Fruit fly (Drosophila melanogaster): ENCODE data around the gene CG2962.

The CG2962 gene

DNA sequence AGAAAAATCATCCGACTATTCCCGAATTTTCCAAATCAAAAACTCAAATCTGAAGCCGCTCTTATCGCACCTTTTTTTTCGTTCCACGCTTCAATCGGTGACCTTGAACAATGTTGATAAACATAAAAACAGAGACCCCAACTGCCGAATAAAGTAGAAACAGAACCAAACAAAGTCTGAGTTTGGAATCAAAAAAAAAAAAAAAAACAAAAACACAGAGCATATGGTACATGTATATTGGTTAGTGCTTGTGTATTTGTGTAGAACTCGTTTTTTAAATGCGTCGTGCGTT is 47.5 kb upstream of the CG2962 start:
- TF ChIP-seq dsf (GFP tag; optimal IDR thresholded peaks at IDR 0.05; ENCODE audit: borderline replicate concordance), result no peak
- TF ChIP-seq dl (GFP tag; optimal IDR thresholded peaks at IDR 0.05; ENCODE audit: insufficient read depth in 1 of 2, partially characterized antibody in 2 of 2), result no peak
- TF ChIP-seq ey (GFP tag; optimal IDR thresholded peaks at IDR 0.05), result no peak
- no peak for TF ChIP-seq Hr83 (GFP tag; optimal IDR thresholded peaks at IDR 0.05; ENCODE audit: poor library complexity, severe bottlenecking)
- TF ChIP-seq Hnf4 (GFP tag; optimal IDR thresholded peaks at IDR 0.05), result no peak
- TF ChIP-seq h (GFP tag; optimal IDR thresholded peaks at IDR 0.05), result no peak
- TF ChIP-seq brk (GFP tag; optimal IDR thresholded peaks at IDR 0.05), result no peak
- no peak for TF ChIP-seq sv (GFP tag; optimal IDR thresholded peaks at IDR 0.05)
- TF ChIP-seq Jra (GFP tag; optimal IDR thresholded peaks at IDR 0.05), result no peak
- TF ChIP-seq CG32264 (GFP tag; optimal IDR thresholded peaks at IDR 0.05), result no peak
- no peak for TF ChIP-seq GATAd (GFP tag; optimal IDR thresholded peaks at IDR 0.05)
- no peak for TF ChIP-seq Hr78 (GFP tag; optimal IDR thresholded peaks at IDR 0.05)
- TF ChIP-seq Abd-B (GFP tag; optimal IDR thresholded peaks at IDR 0.05), result no peak
- TF ChIP-seq foxo (GFP tag; optimal IDR thresholded peaks at IDR 0.05), result no peak
- no peak for TF ChIP-seq pan (optimal IDR thresholded peaks at IDR 0.05)
- TF ChIP-seq tai (GFP tag; optimal IDR thresholded peaks at IDR 0.05), result no peak
- TF ChIP-seq usp (GFP tag; optimal IDR thresholded peaks at IDR 0.05), result no peak
- no peak for TF ChIP-seq jim (GFP tag; optimal IDR thresholded peaks at IDR 0.05)
- no peak for TF ChIP-seq lola (GFP tag; optimal IDR thresholded peaks at IDR 0.05)
- no peak for TF ChIP-seq dmrt93B (GFP tag; optimal IDR thresholded peaks at IDR 0.05)

DNA sequence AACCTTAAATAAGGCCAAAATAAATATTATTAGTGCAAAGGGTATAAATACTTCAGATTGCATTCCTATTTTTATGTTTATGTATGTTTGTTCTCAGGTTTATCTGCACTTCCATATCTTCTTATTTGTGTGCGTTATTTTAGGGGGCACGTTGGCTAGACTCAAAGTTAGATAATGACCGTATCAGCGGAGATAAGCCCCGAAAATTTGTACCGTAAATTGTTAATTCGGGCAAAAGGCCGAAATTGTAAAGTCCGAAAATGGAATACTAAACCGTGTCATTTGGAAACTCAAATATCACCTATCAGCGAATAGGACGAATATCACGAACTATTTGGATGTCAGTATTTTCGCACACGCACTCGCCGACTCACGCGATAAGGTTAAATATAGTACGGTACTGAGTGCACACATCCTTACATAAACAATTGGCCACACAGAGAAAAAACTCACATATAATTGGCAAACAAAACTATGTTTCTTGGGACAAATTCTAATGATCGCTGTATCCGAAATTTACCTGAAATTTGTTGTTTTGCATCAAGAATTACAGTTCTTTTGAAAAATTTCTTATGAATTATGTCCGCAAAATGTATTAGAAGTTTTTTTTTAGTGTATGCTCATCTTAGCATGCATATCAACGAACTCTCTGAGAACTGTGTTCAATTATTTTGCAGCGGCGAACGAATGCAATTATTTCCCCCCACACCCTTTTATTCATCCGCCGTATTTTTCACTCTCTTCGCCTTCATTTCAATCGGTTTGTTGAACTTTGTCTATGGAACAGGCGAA is 46.9 kb upstream of the CG2962 start, which contains the start of gene Hk:
Hk (minus strand) TSS at position 321 of the 792 bp plus-strand sequence.
- no peak for TF ChIP-seq usp (GFP tag; optimal IDR thresholded peaks at IDR 0.05)
- TF ChIP-seq Dfd (GFP tag; optimal IDR thresholded peaks at IDR 0.05), result no peak
- TF ChIP-seq sage (GFP tag; optimal IDR thresholded peaks at IDR 0.05), result peak; percentile 22
- no peak for TF ChIP-seq brk (GFP tag; optimal IDR thresholded peaks at IDR 0.05)
- peak; percentile 32 for TF ChIP-seq CG32264 (GFP tag; optimal IDR thresholded peaks at IDR 0.05)
- TF ChIP-seq rgr (GFP tag; optimal IDR thresholded peaks at IDR 0.05), result peak; percentile 79
- peak; percentile 36 for TF ChIP-seq HLH106 (tag; optimal IDR thresholded peaks at IDR 0.05)
- TF ChIP-seq tai (GFP tag; optimal IDR thresholded peaks at IDR 0.05), result no peak
- no peak for TF ChIP-seq Myc (optimal IDR thresholded peaks at IDR 0.05)
- no peak for TF ChIP-seq Hr83 (GFP tag; optimal IDR thresholded peaks at IDR 0.05; ENCODE audit: poor library complexity, severe bottlenecking)
- TF ChIP-seq dsf (GFP tag; optimal IDR thresholded peaks at IDR 0.05; ENCODE audit: borderline replicate concordance), result no peak
- no peak for TF ChIP-seq Vsx2 (GFP tag; optimal IDR thresholded peaks at IDR 0.05; ENCODE audit: partially characterized antibody)
- TF ChIP-seq Sp1 (GFP tag; optimal IDR thresholded peaks at IDR 0.05), result peak; percentile 65
- no peak for TF ChIP-seq Jra (GFP tag; optimal IDR thresholded peaks at IDR 0.05)
- TF ChIP-seq dl (GFP tag; optimal IDR thresholded peaks at IDR 0.05; ENCODE audit: insufficient read depth in 1 of 2, partially characterized antibody in 2 of 2), result no peak
- TF ChIP-seq Rel (GFP tag; optimal IDR thresholded peaks at IDR 0.05), result no peak
- no peak for TF ChIP-seq Rel (tag; optimal IDR thresholded peaks at IDR 0.05)
- no peak for TF ChIP-seq Mio (GFP tag; optimal IDR thresholded peaks at IDR 0.05)
- peak; percentile 70 for TF ChIP-seq br (GFP tag; optimal IDR thresholded peaks at IDR 0.05)
- no peak for TF ChIP-seq Hr78 (GFP tag; optimal IDR thresholded peaks at IDR 0.05)
- no peak for TF ChIP-seq jim (GFP tag; optimal IDR thresholded peaks at IDR 0.05)
- TF ChIP-seq CG9705 (GFP tag; optimal IDR thresholded peaks at IDR 0.05), result no peak
- TF ChIP-seq dmrt93B (GFP tag; optimal IDR thresholded peaks at IDR 0.05), result peak; percentile 19
- no peak for TF ChIP-seq Abd-B (GFP tag; optimal IDR thresholded peaks at IDR 0.05)
- no peak for TF ChIP-seq N (GFP tag; optimal IDR thresholded peaks at IDR 0.05)
- peak; percentile 64 for TF ChIP-seq OdsH (GFP tag; optimal IDR thresholded peaks at IDR 0.05)
- TF ChIP-seq fru (GFP tag; optimal IDR thresholded peaks at IDR 0.05), result peak; percentile 78
- TF ChIP-seq sv (GFP tag; optimal IDR thresholded peaks at IDR 0.05), result peak; percentile 29
- peak; percentile 83 for TF ChIP-seq h (GFP tag; optimal IDR thresholded peaks at IDR 0.05)
- peak in 1 of 2 experiments; percentile 73 for TF ChIP-seq foxo (GFP tag; optimal IDR thresholded peaks at IDR 0.05)
- TF ChIP-seq pan (optimal IDR thresholded peaks at IDR 0.05), result no peak
- peak; percentile 75 for TF ChIP-seq ey (GFP tag; optimal IDR thresholded peaks at IDR 0.05)
- peak; percentile 33 for TF ChIP-seq psq (GFP tag; optimal IDR thresholded peaks at IDR 0.05)
- no peak for TF ChIP-seq lola (GFP tag; optimal IDR thresholded peaks at IDR 0.05)
- no peak for TF ChIP-seq Dif (GFP tag; optimal IDR thresholded peaks at IDR 0.05; ENCODE audit: partially characterized antibody)
- peak; percentile 35 for TF ChIP-seq Hnf4 (GFP tag; optimal IDR thresholded peaks at IDR 0.05)
